Fruit fly (Drosophila melanogaster): ENCODE measurements around the gene CatB.
A peak's percentile ranks its signal among the peaks of the same experiment; 100 is the strongest.

CatB gene

dm6 chr2L:8717618-8718336 lies 12.4 kb downstream of the CatB start (continued):
- TF ChIP-seq CG4318 (GFP tag; optimal IDR thresholded peaks at IDR 0.05) (peak; percentile 91), pdm3 (GFP tag; optimal IDR thresholded peaks at IDR 0.05) (peak; percentile 91), cyc (GFP tag; optimal IDR thresholded peaks at IDR 0.05) (peak; percentile 82), CG15336 (GFP tag; IDR thresholded peaks at IDR 0.05) (peak; percentile 89), CG6854 (GFP tag; optimal IDR thresholded peaks at IDR 0.05) (peak; percentile 57), CG6808 (GFP tag; optimal IDR thresholded peaks at IDR 0.05) (peak; percentile 89), CG6792 (GFP tag; optimal IDR thresholded peaks at IDR 0.05) (peak; percentile 89), CG1621 (tag; optimal IDR thresholded peaks at IDR 0.05) (peak; percentile 71), Met (GFP tag; optimal IDR thresholded peaks at IDR 0.05) (peak; percentile 90), OdsH (GFP tag; optimal IDR thresholded peaks at IDR 0.05) (peak; percentile 94), salr (GFP tag; optimal IDR thresholded peaks at IDR 0.05) (peak; percentile 37 to 97), CG34406 (GFP tag; optimal IDR thresholded peaks at IDR 0.05) (peak; percentile 92), CG6163 (GFP tag; IDR thresholded peaks at IDR 0.05) (peak; percentile 84), lz (GFP tag; optimal IDR thresholded peaks at IDR 0.05) (peak; percentile 89), CG9139 (GFP tag; optimal IDR thresholded peaks at IDR 0.05) (peak; percentile 65), Ets96B (tag; optimal IDR thresholded peaks at IDR 0.05) (peak; percentile 91), CG16779 (tag; optimal IDR thresholded peaks at IDR 0.05) (peak; percentile 83), CG10631 (GFP tag; optimal IDR thresholded peaks at IDR 0.05) (peak; percentile 95), CG31627 (GFP tag; optimal IDR thresholded peaks at IDR 0.05) (peak; percentile 82), Eip75B (GFP tag; optimal IDR thresholded peaks at IDR 0.05) (peak; percentile 85), ss (GFP tag; optimal IDR thresholded peaks at IDR 0.05) (peak; percentile 86 to 88), Blimp-1 (GFP tag; optimal IDR thresholded peaks at IDR 0.05) (peak; percentile 70), topi (GFP tag; optimal IDR thresholded peaks at IDR 0.05) (peak; percentile 86), CG8119 (GFP tag; IDR thresholded peaks at IDR 0.05) (peak; percentile 92), Eip93F (GFP tag; optimal IDR thresholded peaks at IDR 0.05) (no peak), dac (GFP tag; optimal IDR thresholded peaks at IDR 0.05) (peak; percentile 82), CG8632 (GFP tag; optimal IDR thresholded peaks at IDR 0.05) (peak; percentile 93), Lpt (GFP tag; optimal IDR thresholded peaks at IDR 0.05) (peak; percentile 91), CG3032 (tag; optimal IDR thresholded peaks at IDR 0.05) (peak; percentile 90), spab (GFP tag; optimal IDR thresholded peaks at IDR 0.05) (peak; percentile 87), eg (GFP tag; IDR thresholded peaks at IDR 0.05) (peak; percentile 78)

dm6 chr2L:8719757-8720156 lies 14.4 kb downstream of the CatB start:
- peak; percentile 87 for TF ChIP-seq fkh (GFP tag; optimal IDR thresholded peaks at IDR 0.05)
- no peak for TF ChIP-seq Eip93F (GFP tag; optimal IDR thresholded peaks at IDR 0.05)

- no peak for TF ChIP-seq ss (GFP tag; optimal IDR thresholded peaks at IDR 0.05)
- peak; percentile 19 for TF ChIP-seq vri (GFP tag; optimal IDR thresholded peaks at IDR 0.05)
These were observed 15.7 kb downstream of the CatB start for dm6 chr2L:8721028-8721427.

- TF ChIP-seq CG6854 (GFP tag; optimal IDR thresholded peaks at IDR 0.05) = no peak
- peak; percentile 11 for TF ChIP-seq CG32006 (GFP tag; optimal IDR thresholded peaks at IDR 0.05)
- TF ChIP-seq OdsH (GFP tag; optimal IDR thresholded peaks at IDR 0.05) = peak; percentile 16
- TF ChIP-seq CG6163 (GFP tag; IDR thresholded peaks at IDR 0.05) = peak; percentile 46; the same call in 1 of the 3 replicates
- TF ChIP-seq CG31627 (GFP tag; optimal IDR thresholded peaks at IDR 0.05) = peak; percentile 8
- TF ChIP-seq Sox102F (GFP tag; optimal IDR thresholded peaks at IDR 0.05) = no peak
- TF ChIP-seq Hr4 (GFP tag; optimal IDR thresholded peaks at IDR 0.05) = peak; percentile 3
- peak; percentile 8 for TF ChIP-seq Hr39 (GFP tag; optimal IDR thresholded peaks at IDR 0.05)
- TF ChIP-seq svp (GFP tag) = no peak
- TF ChIP-seq Gug (GFP tag; IDR thresholded peaks at IDR 0.05) = peak; percentile 12; the same call in 1 of the 2 replicates
- no peak for TF ChIP-seq net (GFP tag; optimal IDR thresholded peaks at IDR 0.05)
- TF ChIP-seq lz (GFP tag; optimal IDR thresholded peaks at IDR 0.05) = no peak
- TF ChIP-seq Eip78C (GFP tag) = peak; percentile 62
- TF ChIP-seq CG6792 (GFP tag; optimal IDR thresholded peaks at IDR 0.05) = no peak
These were observed 27.3 kb downstream of the CatB start for dm6 chr2L:8732702-8733101.

Data from whole organism, prepupa.